Worm (Caenorhabditis elegans): ENCODE results near the gene C49F5.5.

The C49F5.5 gene

DNA sequence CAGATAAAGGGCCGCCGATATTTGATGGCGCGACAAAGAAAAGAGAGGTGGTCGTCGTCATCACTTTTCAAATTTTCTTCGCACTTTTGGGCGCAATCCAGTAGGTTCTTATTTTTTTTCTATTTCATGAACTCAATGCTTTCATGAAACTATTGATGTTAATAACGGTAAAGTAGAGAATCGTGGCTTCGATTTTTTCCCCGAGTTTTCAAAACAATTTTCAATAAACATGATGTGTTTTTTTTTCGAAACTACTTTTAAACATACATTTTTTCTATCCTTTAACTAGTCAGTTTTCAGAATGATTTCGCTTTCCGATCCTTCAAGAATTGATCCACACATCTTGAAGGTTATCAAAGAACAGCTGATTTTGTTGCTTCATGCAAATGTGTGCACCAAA is at the start of gene C49F5.5:
C49F5.5 (plus strand) TSS at position 301 of the 400 bp plus-strand sequence.
- TF ChIP-seq blmp-1 (tag; optimal IDR thresholded peaks at IDR 0.05) (no peak), M03D4.4 (tag; optimal IDR thresholded peaks at IDR 0.05) (no peak), ztf-11 (tag; optimal IDR thresholded peaks at IDR 0.05) (no peak), elt-1 (tag; optimal IDR thresholded peaks at IDR 0.05; ENCODE audit: borderline replicate concordance, insufficient read depth) (no peak), lin-13 (tag; optimal IDR thresholded peaks at IDR 0.05) (no peak), ham-2 (GFP tag; optimal IDR thresholded peaks at IDR 0.05) (no peak), pha-4 (tag; optimal IDR thresholded peaks at IDR 0.05) (no peak), cnd-1 (tag; optimal IDR thresholded peaks at IDR 0.05) (no peak), drap-1 (GFP tag; optimal IDR thresholded peaks at IDR 0.05) (no peak), zip-8 (tag; optimal IDR thresholded peaks at IDR 0.05) (no peak), nhr-237 (tag; optimal IDR thresholded peaks at IDR 0.05) (no peak), unc-39 (tag; optimal IDR thresholded peaks at IDR 0.05) (no peak), elt-3 (tag; optimal IDR thresholded peaks at IDR 0.05) (no peak)

ce11 chrX:11937343-11937935 is 48.5 kb upstream of the C49F5.5 start:
- TF ChIP-seq M03D4.4 (tag; optimal IDR thresholded peaks at IDR 0.05) (peak; percentile 53), hlh-1 (tag; optimal IDR thresholded peaks at IDR 0.05) (peak; percentile 85), lin-32 (GFP tag; optimal IDR thresholded peaks at IDR 0.05) (peak; percentile 7), lsy-2 (tag; optimal IDR thresholded peaks at IDR 0.05) (peak; percentile 88), bed-3 (GFP tag; optimal IDR thresholded peaks at IDR 0.05) (no peak), tbx-8 (GFP tag; optimal IDR thresholded peaks at IDR 0.05) (peak; percentile 59), ces-1 (GFP tag; optimal IDR thresholded peaks at IDR 0.05) (peak; percentile 97), zip-8 (tag; optimal IDR thresholded peaks at IDR 0.05) (no peak), snpc-4 (tag; optimal IDR thresholded peaks at IDR 0.05) (no peak), elt-1 (tag; optimal IDR thresholded peaks at IDR 0.05; ENCODE audit: borderline replicate concordance, insufficient read depth) (no peak), unc-39 (tag; optimal IDR thresholded peaks at IDR 0.05) (peak; percentile 80), sptf-1 (tag; optimal IDR thresholded peaks at IDR 0.05) (peak; percentile 87), pha-4 (tag; optimal IDR thresholded peaks at IDR 0.05) (peak; percentile 92), mab-5 (tag; optimal IDR thresholded peaks at IDR 0.05) (peak; percentile 94), nhr-12 (tag; optimal IDR thresholded peaks at IDR 0.05) (peak; percentile 79), ceh-83 (GFP tag; optimal IDR thresholded peaks at IDR 0.05) (peak; percentile 59), ceh-43 (GFP tag; optimal IDR thresholded peaks at IDR 0.05) (peak; percentile 47), nhr-28 (tag; optimal IDR thresholded peaks at IDR 0.05) (peak; percentile 55), flh-1 (GFP tag; optimal IDR thresholded peaks at IDR 0.05) (no peak), ztf-11 (tag; optimal IDR thresholded peaks at IDR 0.05) (peak; percentile 97), sem-2 (GFP tag; optimal IDR thresholded peaks at IDR 0.05) (no peak), unc-62 (GFP tag; optimal IDR thresholded peaks at IDR 0.05) (peak; percentile 92), unc-120 (tag; optimal IDR thresholded peaks at IDR 0.05; ENCODE audit: poor library complexity, severe bottlenecking) (peak; percentile 89), blmp-1 (tag; optimal IDR thresholded peaks at IDR 0.05) (peak; percentile 44), lin-13 (tag; optimal IDR thresholded peaks at IDR 0.05) (peak; percentile 78), ham-2 (GFP tag; optimal IDR thresholded peaks at IDR 0.05) (peak; percentile 28), nhr-76 (tag; optimal IDR thresholded peaks at IDR 0.05) (peak; percentile 75), mep-1 (tag; optimal IDR thresholded peaks at IDR 0.05) (peak; percentile 96), nhr-237 (tag; optimal IDR thresholded peaks at IDR 0.05) (peak; percentile 99), elt-3 (tag; optimal IDR thresholded peaks at IDR 0.05) (peak; percentile 88), cnd-1 (tag; optimal IDR thresholded peaks at IDR 0.05) (peak; percentile 86), nhr-2 (tag; optimal IDR thresholded peaks at IDR 0.05) (no peak), mls-2 (tag; optimal IDR thresholded peaks at IDR 0.05) (peak; percentile 43), drap-1 (GFP tag; optimal IDR thresholded peaks at IDR 0.05) (peak; percentile 95), ceh-39 (tag; optimal IDR thresholded peaks at IDR 0.05) (peak; percentile 95)

DNA sequence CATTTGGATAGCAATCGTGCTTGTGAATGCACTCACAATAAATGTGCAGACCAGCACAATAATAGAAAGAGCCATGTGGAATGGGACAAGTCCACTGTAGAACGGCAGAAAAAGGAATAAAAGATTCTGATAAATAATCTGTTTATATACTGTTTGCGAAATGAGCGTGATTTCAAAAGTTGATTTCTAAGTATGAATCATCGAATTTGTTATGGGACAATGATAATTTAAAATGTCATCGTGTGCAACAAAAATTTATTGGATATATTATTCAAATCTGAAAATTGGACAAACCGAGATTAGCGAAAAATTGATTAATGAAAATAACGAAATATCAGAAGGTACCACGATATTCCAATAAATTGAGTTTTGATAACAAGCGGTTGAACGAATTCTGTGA is 47.2 kb upstream of the C49F5.5 start, which contains the start of gene F55G7.5:
F55G7.5 (minus strand) TSS at position 101 of the 400 bp plus-strand sequence.
- TF ChIP-seq blmp-1 (tag; optimal IDR thresholded peaks at IDR 0.05) (no peak), lin-13 (tag; optimal IDR thresholded peaks at IDR 0.05) (no peak), nhr-76 (tag; optimal IDR thresholded peaks at IDR 0.05) (no peak), ham-2 (GFP tag; optimal IDR thresholded peaks at IDR 0.05) (no peak), ceh-39 (tag; optimal IDR thresholded peaks at IDR 0.05) (no peak), hlh-1 (tag; optimal IDR thresholded peaks at IDR 0.05) (no peak), M03D4.4 (tag; optimal IDR thresholded peaks at IDR 0.05) (no peak), sptf-1 (tag; optimal IDR thresholded peaks at IDR 0.05) (no peak), elt-1 (tag; optimal IDR thresholded peaks at IDR 0.05; ENCODE audit: borderline replicate concordance, insufficient read depth) (no peak), mep-1 (tag; optimal IDR thresholded peaks at IDR 0.05) (no peak), lsy-2 (tag; optimal IDR thresholded peaks at IDR 0.05) (no peak), ztf-11 (tag; optimal IDR thresholded peaks at IDR 0.05) (no peak), mab-5 (tag; optimal IDR thresholded peaks at IDR 0.05) (no peak)
